Worm (Caenorhabditis elegans) whole organism, L1 larva: ENCODE results near the gene romo-1.
A peak's percentile ranks its signal among the peaks of the same experiment; 100 is the strongest.

Source experiments
- C04F5.9 ChIP-seq: sonication (generic microtip); optimal IDR thresholded peaks from 2 replicates; lab custom pipeline; 2016; ENCODE audit warnings: missing genetic modification characterization, missing compliant biosample characterization
- F16B12.6 ChIP-seq: fragments of 150-350 bp; optimal IDR thresholded peaks from 2 replicates; lab custom pipeline; 2014; ENCODE audit warnings: missing biosample characterization, missing genetic modification characterization
- aly-2 ChIP-seq: fragments of 150-350 bp; optimal IDR thresholded peaks from 2 replicates; lab custom pipeline; 2014; ENCODE audit warnings: missing biosample characterization, missing genetic modification characterization
- ama-1 ChIP-seq: fragments of 150-350 bp; optimal IDR thresholded peaks from 2 replicates; lab custom pipeline; 2014
- blmp-1 ChIP-seq: fragments of 150-350 bp; optimal IDR thresholded peaks from 2 replicates; lab custom pipeline; 2014; ENCODE audit warnings: missing biosample characterization, missing genetic modification characterization
- ceh-63 ChIP-seq: fragments of 200-800 bp; sonication (Bioruptor generic); optimal IDR thresholded peaks from 2 replicates; lab custom pipeline; 2018; ENCODE audit warnings: mild to moderate bottlenecking, missing genetic modification characterization, missing compliant biosample characterization
- ceh-90 ChIP-seq: sonication (generic microtip); optimal IDR thresholded peaks from 2 replicates; lab custom pipeline; 2016; ENCODE audit warnings: missing genetic modification characterization, missing compliant biosample characterization
- dpl-1 ChIP-seq, 3 experiments: fragments of 150-350 bp in 2 of 3; sonication (generic microtip) in 1 of 3; optimal IDR thresholded peaks; 2 replicates each; lab custom pipeline; 2014 to 2017; ENCODE audit warnings: missing biosample characterization in 3 of 3, missing genetic modification characterization in 3 of 3, missing genetic modification reagents in 3 of 3
- dsc-1 ChIP-seq: sonication (generic microtip); optimal IDR thresholded peaks from 2 replicates; lab custom pipeline; 2016; ENCODE audit warnings: mild to moderate bottlenecking, missing genetic modification characterization, missing compliant biosample characterization
- efl-1 ChIP-seq, 4 experiments: fragments of 150-350 bp; optimal IDR thresholded peaks in 3 of 4; peaks in 1 of 4; 1 replicate in 1 of 4; 2 replicates in 3 of 4; lab custom pipeline; 2014; ENCODE audit warnings: missing biosample characterization in 2 of 4, missing genetic modification characterization in 2 of 4, missing genetic modification reagents in 2 of 4
- efl-3 ChIP-seq: fragments of 200-800 bp; sonication (Bioruptor generic); optimal IDR thresholded peaks from 2 replicates; lab custom pipeline; 2018; ENCODE audit warnings: mild to moderate bottlenecking, missing genetic modification characterization, missing compliant biosample characterization
- egl-27 ChIP-seq, 2 experiments: fragments of 150-350 bp in 1 of 2; sonication (generic microtip); optimal IDR thresholded peaks; 3 replicates each; lab custom pipeline; 2017 to 2018; ENCODE audit warnings: missing biosample characterization in 2 of 2, missing genetic modification characterization in 2 of 2, missing genetic modification reagents in 2 of 2
- fkh-10 ChIP-seq: sonication (generic microtip); optimal IDR thresholded peaks from 2 replicates; lab custom pipeline; 2017; ENCODE audit warnings: missing biosample characterization, missing genetic modification reagents, missing genetic modification characterization
- fkh-4 ChIP-seq: sonication (generic microtip); optimal IDR thresholded peaks from 2 replicates; lab custom pipeline; 2016; ENCODE audit warnings: missing compliant biosample characterization, missing genetic modification characterization, borderline replicate concordance
- fos-1 ChIP-seq: fragments of 150-350 bp; optimal IDR thresholded peaks from 2 replicates; lab custom pipeline; 2014; ENCODE audit warnings: missing biosample characterization, missing genetic modification characterization
- grh-1 ChIP-seq: fragments of 200-800 bp; sonication (Bioruptor generic); IDR thresholded peaks from 2 replicates; pipeline ENCODE4 v1.3.6; 2022; ENCODE audit warnings: missing genetic modification reagents, missing genetic modification characterization, missing compliant biosample characterization
- isw-1 ChIP-seq: fragments of 200-800 bp; sonication (Bioruptor generic); IDR thresholded peaks from 2 replicates; pipeline ENCODE4 v1.3.6; 2022; ENCODE audit warnings: missing genetic modification characterization, missing compliant biosample characterization
- jun-1 ChIP-seq: fragments of 150-350 bp; optimal IDR thresholded peaks from 2 replicates; lab custom pipeline; 2014; ENCODE audit warnings: missing biosample characterization, missing genetic modification reagents, missing genetic modification characterization
- lin-14 ChIP-seq: fragments of 200-800 bp; sonication (Bioruptor generic); optimal IDR thresholded peaks from 2 replicates; lab custom pipeline; 2018; ENCODE audit warnings: mild to moderate bottlenecking, missing genetic modification characterization, moderate library complexity, missing compliant biosample characterization
- lin-15B ChIP-seq: fragments of 150-350 bp; sonication (generic microtip); optimal IDR thresholded peaks from 3 replicates; lab custom pipeline; 2014; ENCODE audit warnings: missing biosample characterization, missing genetic modification characterization
- lin-35 ChIP-seq, 2 experiments: fragments of 150-350 bp; optimal IDR thresholded peaks; 2 replicates each; lab custom pipeline; 2014; ENCODE audit warnings: missing biosample characterization in 2 of 2, missing genetic modification characterization in 2 of 2, missing genetic modification reagents in 2 of 2
- lsy-2 ChIP-seq, 2 experiments: fragments of 150-350 bp; optimal IDR thresholded peaks; 2 replicates each; lab custom pipeline; 2014; ENCODE audit warnings: missing biosample characterization in 2 of 2, missing genetic modification characterization in 2 of 2
- mab-9 ChIP-seq: fragments of 200-800 bp; sonication (Bioruptor generic); IDR thresholded peaks from 2 replicates; pipeline ENCODE4 v1.3.6; 2022; ENCODE audit warnings: missing genetic modification reagents, missing genetic modification characterization, missing compliant biosample characterization
- mep-1 ChIP-seq: fragments of 150-350 bp; optimal IDR thresholded peaks from 2 replicates; lab custom pipeline; 2014; ENCODE audit warnings: missing biosample characterization, missing genetic modification characterization
- nhr-12 ChIP-seq: sonication (generic microtip); optimal IDR thresholded peaks from 2 replicates; lab custom pipeline; 2017; ENCODE audit warnings: missing biosample characterization, missing genetic modification characterization
- nhr-19 ChIP-seq: fragments of 200-800 bp; sonication (Bioruptor generic); conservative IDR thresholded peaks from 2 replicates; pipeline ENCODE4 v1.3.6; 2022; ENCODE audit warnings: missing genetic modification characterization, missing compliant biosample characterization
- nhr-237 ChIP-seq: fragments of 150-350 bp; optimal IDR thresholded peaks from 2 replicates; lab custom pipeline; 2014; ENCODE audit warnings: missing biosample characterization, missing genetic modification characterization
- nhr-47 ChIP-seq: sonication (generic microtip); optimal IDR thresholded peaks from 2 replicates; lab custom pipeline; 2016; ENCODE audit warnings: mild to moderate bottlenecking, missing genetic modification characterization, moderate library complexity, missing compliant biosample characterization
- nhr-71 ChIP-seq: sonication (generic microtip); optimal IDR thresholded peaks from 2 replicates; lab custom pipeline; 2016; ENCODE audit warnings: mild to moderate bottlenecking, missing genetic modification characterization, moderate library complexity, missing compliant biosample characterization
- nhr-85 ChIP-seq: sonication (generic microtip); peaks from one replicate; lab custom pipeline; 2016; ENCODE audit warnings: missing genetic modification characterization, inconsistent platforms, missing compliant biosample characterization
- nhr-90 ChIP-seq: sonication (generic microtip); optimal IDR thresholded peaks from 2 replicates; lab custom pipeline; 2016; ENCODE audit warnings: mild to moderate bottlenecking, missing genetic modification characterization, missing compliant biosample characterization; ENCODE audit not compliant: poor library complexity
- pax-3 ChIP-seq: fragments of 200-800 bp; sonication (Bioruptor generic); optimal IDR thresholded peaks from 2 replicates; lab custom pipeline; 2018; ENCODE audit warnings: mild to moderate bottlenecking, missing genetic modification characterization, moderate library complexity, missing compliant biosample characterization
- pqm-1 ChIP-seq: sonication (generic microtip); optimal IDR thresholded peaks from 3 replicates; lab custom pipeline; 2017; ENCODE audit warnings: missing biosample characterization, missing genetic modification characterization
- rnt-1 ChIP-seq: sonication (generic microtip); optimal IDR thresholded peaks from 2 replicates; lab custom pipeline; 2016; ENCODE audit warnings: mild to moderate bottlenecking, missing genetic modification characterization, moderate library complexity, missing compliant biosample characterization
- snpc-4 ChIP-seq: fragments of 150-350 bp; optimal IDR thresholded peaks from 2 replicates; lab custom pipeline; 2014; ENCODE audit warnings: missing biosample characterization, missing genetic modification characterization
- snu-23 ChIP-seq: sonication (generic microtip); optimal IDR thresholded peaks from 2 replicates; lab custom pipeline; 2016; ENCODE audit warnings: missing genetic modification characterization, missing compliant biosample characterization
- sox-4 ChIP-seq: sonication (generic microtip); optimal IDR thresholded peaks from 2 replicates; lab custom pipeline; 2016; ENCODE audit warnings: missing genetic modification characterization, missing compliant biosample characterization
- swsn-7 ChIP-seq: sonication (generic microtip); optimal IDR thresholded peaks from 2 replicates; lab custom pipeline; 2016; ENCODE audit warnings: missing genetic modification characterization, missing compliant biosample characterization
- tbx-2 ChIP-seq: sonication (generic microtip); optimal IDR thresholded peaks from 2 replicates; lab custom pipeline; 2016; ENCODE audit warnings: missing genetic modification characterization, missing compliant biosample characterization
- tlp-1 ChIP-seq: fragments of 150-350 bp; optimal IDR thresholded peaks from 2 replicates; lab custom pipeline; 2014; ENCODE audit warnings: missing biosample characterization, missing genetic modification characterization
- unc-62 ChIP-seq: fragments of 150-350 bp; optimal IDR thresholded peaks from 2 replicates; lab custom pipeline; 2014; ENCODE audit warnings: missing biosample characterization, missing genetic modification reagents, missing genetic modification characterization
- unc-86 ChIP-seq: sonication (generic microtip); optimal IDR thresholded peaks from 2 replicates; lab custom pipeline; 2016; ENCODE audit warnings: missing genetic modification characterization, missing compliant biosample characterization
- zip-4 ChIP-seq: fragments of 200-800 bp; sonication (Bioruptor generic); optimal IDR thresholded peaks from 2 replicates; lab custom pipeline; 2018; ENCODE audit warnings: mild to moderate bottlenecking, missing genetic modification characterization, moderate library complexity, missing compliant biosample characterization

The romo-1 gene

ce11 chrII:13198845-13199244 is 38.9 kb downstream of the romo-1 start:
- no peak for TF ChIP-seq nhr-19 (GFP tag; lab: Robert Waterston, UW)
- TF ChIP-seq fkh-10 (GFP tag; lab: Kevin White, UChicago), result no peak
- TF ChIP-seq efl-1 (optimal IDR thresholded peaks at IDR 0.05; lab: Kevin White, UChicago), result peak in 1 of 2 experiments; percentile 8
- no peak for TF ChIP-seq efl-1 (GFP tag; optimal IDR thresholded peaks at IDR 0.05 in 1 of 2; lab: Kevin White, UChicago)

- TF ChIP-seq nhr-85 (tag; lab: Kevin White, UChicago) (peak; percentile 33), unc-86 (tag; lab: Kevin White, UChicago) (no peak), unc-62 (GFP tag; lab: Kevin White, UChicago) (no peak), fkh-4 (no peak), egl-27 (tag; optimal IDR thresholded peaks at IDR 0.05; lab: Kevin White, UChicago) (no peak), lin-35 (GFP tag; optimal IDR thresholded peaks at IDR 0.05; lab: Kevin White, UChicago) (peak; percentile 9 to 27), dpl-1 (GFP tag; optimal IDR thresholded peaks at IDR 0.05; lab: Kevin White, UChicago) (peak in 1 of 3 experiments; percentile 28), pax-3 (tag; lab: Kevin White, UChicago) (no peak), nhr-12 (tag; lab: Kevin White, UChicago) (no peak), sox-4 (no peak), grh-1 (GFP tag; lab: Robert Waterston, UW) (no peak), pqm-1 (tag; lab: Kevin White, UChicago) (no peak), isw-1 (GFP tag; lab: Robert Waterston, UW) (no peak), tlp-1 (no peak), efl-1 (optimal IDR thresholded peaks at IDR 0.05; lab: Kevin White, UChicago) (peak; percentile 26 to 49), efl-1 (GFP tag; optimal IDR thresholded peaks at IDR 0.05 in 1 of 2; lab: Kevin White, UChicago) (peak; percentile 6 to 93), F16B12.6 (no peak), zip-4 (no peak), nhr-47 (tag; lab: Kevin White, UChicago) (no peak), dsc-1 (tag; lab: Kevin White, UChicago) (no peak), aly-2 (tag; lab: Kevin White, UChicago) (no peak), blmp-1 (no peak), mab-9 (GFP tag; lab: Robert Waterston, UW) (no peak), lin-15B (no peak), snu-23 (GFP tag; lab: Kevin White, UChicago) (peak; percentile 3), C04F5.9 (tag; lab: Kevin White, UChicago) (no peak), nhr-90 (tag; lab: Kevin White, UChicago) (peak; percentile 10), fos-1 (peak; percentile 68), ceh-63 (GFP tag; lab: Kevin White, UChicago) (no peak), snpc-4 (no peak), mep-1 (peak; percentile 33), jun-1 (peak; percentile 8), lsy-2 (tag; optimal IDR thresholded peaks at IDR 0.05; lab: Kevin White, UChicago) (no peak), nhr-237 (no peak), efl-3 (GFP tag; lab: Kevin White, UChicago) (no peak), rnt-1 (tag; lab: Kevin White, UChicago) (peak; percentile 8), tbx-2 (tag; lab: Kevin White, UChicago) (no peak), nhr-71 (tag; lab: Kevin White, UChicago) (peak; percentile 1), lin-14 (GFP tag; lab: Kevin White, UChicago) (peak; percentile 37), ama-1 (no peak), ceh-90 (no peak), swsn-7 (tag; lab: Kevin White, UChicago) (peak; percentile 18)
These were observed 40.9 kb downstream of the romo-1 start for ce11 chrII:13196689-13197280.
